Fruit fly (Drosophila melanogaster) whole organism, prepupa: Measurements from ENCODE around the gene CG3246.

Source experiments
- CG10631 ChIP-seq: fragments of 200-800 bp; sonication (Bioruptor generic); optimal IDR thresholded peaks from 2 replicates; lab custom pipeline; 2016; ENCODE audit warnings: missing biosample characterization, missing genetic modification characterization
- CG8632 ChIP-seq: fragments of 200-800 bp; sonication (Bioruptor generic); optimal IDR thresholded peaks from 3 replicates; lab custom pipeline; 2016; ENCODE audit warnings: missing biosample characterization, missing genetic modification characterization
- Eip78C ChIP-seq: fragments of 200-800 bp; sonication (Bioruptor generic); peaks from one replicate; lab custom pipeline; 2016; ENCODE audit warnings: missing biosample characterization, missing genetic modification characterization
- OdsH ChIP-seq: fragments of 200-800 bp; sonication (Bioruptor generic); optimal IDR thresholded peaks from 3 replicates; lab custom pipeline; 2016; ENCODE audit warnings: missing biosample characterization, missing genetic modification characterization
- Sox102F ChIP-seq: fragments of 200-800 bp; sonication (Bioruptor generic); optimal IDR thresholded peaks from 2 replicates; lab custom pipeline; 2016; ENCODE audit warnings: missing biosample characterization, mild to moderate bottlenecking, missing genetic modification characterization
- Sox15 ChIP-seq: fragments of 200-800 bp; sonication (Bioruptor generic); optimal IDR thresholded peaks from 3 replicates; lab custom pipeline; 2016; ENCODE audit warnings: missing biosample characterization, missing genetic modification characterization
- dac ChIP-seq: fragments of 200-800 bp; sonication (Bioruptor generic); optimal IDR thresholded peaks from 2 replicates; lab custom pipeline; 2017; ENCODE audit warnings: missing biosample characterization, mild to moderate bottlenecking, missing genetic modification characterization
- eg ChIP-seq: fragments of 200-800 bp; sonication (Bioruptor generic); IDR thresholded peaks from 3 replicates; pipeline ENCODE4 v1.3.6; 2022; ENCODE audit warnings: missing biosample characterization, missing genetic modification characterization
- fd85E ChIP-seq: fragments of 200-800 bp; sonication (Bioruptor generic); optimal IDR thresholded peaks from 3 replicates; lab custom pipeline; 2016; ENCODE audit warnings: missing biosample characterization, missing genetic modification characterization
- net ChIP-seq: fragments of 200-800 bp; sonication (Bioruptor generic); optimal IDR thresholded peaks from 3 replicates; lab custom pipeline; 2016; ENCODE audit warnings: missing biosample characterization, missing genetic modification characterization
- ss ChIP-seq, 2 experiments: fragments of 200-800 bp; sonication (Bioruptor generic); optimal IDR thresholded peaks; 2 replicates in 1 of 2; 3 replicates in 1 of 2; lab custom pipeline; 2017 to 2018; ENCODE audit warnings: mild to moderate bottlenecking in 2 of 2, missing biosample characterization in 2 of 2, missing genetic modification characterization in 2 of 2, moderate library complexity in 1 of 2
- topi ChIP-seq: fragments of 200-800 bp; sonication (Bioruptor generic); optimal IDR thresholded peaks from 3 replicates; lab custom pipeline; 2016; ENCODE audit warnings: missing biosample characterization, missing genetic modification characterization

DNA sequence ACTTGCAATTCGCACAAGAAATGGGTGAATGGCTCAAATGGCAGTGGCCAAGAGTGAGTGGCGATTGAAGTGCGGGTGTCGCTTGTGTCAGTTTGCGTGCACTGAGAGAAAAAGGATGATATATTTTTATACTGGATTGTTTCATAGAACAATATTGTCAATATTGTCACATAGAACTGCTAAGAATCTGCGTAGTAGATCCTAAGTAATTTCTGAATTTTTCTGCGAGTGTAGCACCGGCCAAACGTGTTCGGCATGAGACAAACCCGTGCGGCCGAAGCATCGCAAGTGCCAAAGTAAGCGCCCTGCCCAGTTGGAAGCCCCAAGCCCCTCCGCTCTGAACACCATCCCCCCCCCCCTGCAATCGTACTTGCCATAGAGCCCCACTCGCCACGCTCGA lies 21.4 kb downstream of the CG3246 start:
- TF ChIP-seq Sox15 (no peak), Sox102F (GFP tag; lab: Kevin White, UChicago) (peak; percentile 57), eg (GFP tag; lab: Robert Waterston, UW) (peak; percentile 93), OdsH (GFP tag; lab: Kevin White, UChicago) (peak; percentile 83), dac (GFP tag; lab: Kevin White, UChicago) (peak; percentile 63), CG10631 (peak; percentile 59), Eip78C (GFP tag; lab: Kevin White, UChicago) (peak; percentile 57), fd85E (GFP tag; lab: Kevin White, UChicago) (no peak), CG8632 (GFP tag; lab: Kevin White, UChicago) (no peak), ss (GFP tag; optimal IDR thresholded peaks at IDR 0.05; lab: Kevin White, UChicago) (no peak), topi (GFP tag; lab: Kevin White, UChicago) (no peak), net (peak; percentile 9)
